Worm (Caenorhabditis elegans) whole organism, late embryonic: Measurements from ENCODE around the gene F54D12.2.

ENCODE experiments used
- T23F11.4 ChIP-seq: fragments of 200-800 bp; sonication (Bioruptor generic); optimal IDR thresholded peaks from 2 replicates; lab custom pipeline; 2018; ENCODE audit warnings: mild to moderate bottlenecking, missing genetic modification characterization, missing compliant biosample characterization
- ama-1 ChIP-seq: fragments of 150-350 bp; optimal IDR thresholded peaks from 2 replicates; lab custom pipeline; 2014
- ceh-2 ChIP-seq: sonication (generic microtip); optimal IDR thresholded peaks from 2 replicates; lab custom pipeline; 2016; ENCODE audit warnings: missing genotype, missing genetic modification characterization, missing compliant biosample characterization
- elt-2 ChIP-seq: sonication (generic microtip); optimal IDR thresholded peaks from 2 replicates; lab custom pipeline; 2016; ENCODE audit warnings: missing genetic modification reagents, missing genetic modification characterization, missing compliant biosample characterization
- hlh-30 ChIP-seq: sonication (generic microtip); optimal IDR thresholded peaks from 2 replicates; lab custom pipeline; 2017; ENCODE audit warnings: antibody characterized with exemption, missing genetic modification characterization, missing compliant biosample characterization; ENCODE audit not compliant: insufficient read depth
- lin-11 ChIP-seq: fragments of 200-800 bp; sonication (Bioruptor generic); optimal IDR thresholded peaks from 2 replicates; lab custom pipeline; 2018; ENCODE audit warnings: mild to moderate bottlenecking, missing genetic modification characterization, missing compliant biosample characterization
- pros-1 ChIP-seq: fragments of 150-350 bp; optimal IDR thresholded peaks from 2 replicates; lab custom pipeline; 2014; ENCODE audit warnings: missing biosample characterization, missing genetic modification reagents, missing genetic modification characterization
- sox-2 ChIP-seq: fragments of 200-800 bp; sonication (Bioruptor generic); IDR thresholded peaks from 2 replicates; pipeline ENCODE4 v1.3.6; 2022; ENCODE audit warnings: missing genetic modification reagents, missing genetic modification characterization, missing compliant biosample characterization
- ttx-3 ChIP-seq: sonication (generic microtip); optimal IDR thresholded peaks from 2 replicates; lab custom pipeline; 2016; ENCODE audit warnings: missing genetic modification reagents, missing genetic modification characterization, missing compliant biosample characterization

ce11 chrII:1357262-1357661, 41.2 kb upstream of the F54D12.2 start:
- TF ChIP-seq ama-1 (lab: Kevin White, UChicago) (no peak), lin-11 (tag; lab: Kevin White, UChicago) (no peak), ttx-3 (tag; lab: Kevin White, UChicago) (no peak), ceh-2 (tag; lab: Kevin White, UChicago) (no peak), sox-2 (GFP tag; lab: Robert Waterston, UW) (no peak), elt-2 (tag; lab: Kevin White, UChicago) (no peak), hlh-30 (no peak), pros-1 (no peak), T23F11.4 (GFP tag; lab: Kevin White, UChicago) (no peak)
